Worm (Caenorhabditis elegans) whole organism, early embryonic: ENCODE data around the gene K10B2.4.

Experiments
- B0310.2 ChIP-seq: sonication (generic microtip); optimal IDR thresholded peaks from 2 replicates; lab custom pipeline; 2016; ENCODE audit warnings: mild to moderate bottlenecking, missing genetic modification characterization, missing compliant biosample characterization
- F13C5.2 ChIP-seq: sonication (generic microtip); optimal IDR thresholded peaks from 2 replicates; lab custom pipeline; 2017; ENCODE audit warnings: mild to moderate bottlenecking, missing genetic modification characterization, inconsistent platforms, missing compliant biosample characterization
- aly-1 ChIP-seq: sonication (generic microtip); optimal IDR thresholded peaks from 2 replicates; lab custom pipeline; 2016; ENCODE audit warnings: missing genetic modification characterization, missing compliant biosample characterization
- ama-1 ChIP-seq: fragments of 150-350 bp; optimal IDR thresholded peaks from 2 replicates; lab custom pipeline; 2014
- ceh-13 ChIP-seq: fragments of 200-800 bp; sonication (Bioruptor generic); optimal IDR thresholded peaks from 2 replicates; lab custom pipeline; 2018; ENCODE audit warnings: mild to moderate bottlenecking, missing genetic modification characterization, missing compliant biosample characterization
- ceh-36 ChIP-seq: sonication (generic microtip); optimal IDR thresholded peaks from 2 replicates; lab custom pipeline; 2016; ENCODE audit warnings: missing genetic modification characterization, inconsistent platforms, missing compliant biosample characterization
- ets-7 ChIP-seq: sonication (generic microtip); optimal IDR thresholded peaks from 2 replicates; lab custom pipeline; 2016; ENCODE audit warnings: missing genotype, missing genetic modification characterization, missing compliant biosample characterization
- flt-1 ChIP-seq: fragments of 200-800 bp; sonication (Bioruptor generic); IDR thresholded peaks from 2 replicates; pipeline ENCODE4 v1.3.6; 2022; ENCODE audit warnings: missing genetic modification characterization, missing compliant biosample characterization
- hmbx-1 ChIP-seq: sonication (generic microtip); optimal IDR thresholded peaks from 2 replicates; lab custom pipeline; 2016; ENCODE audit warnings: mild to moderate bottlenecking, missing genetic modification characterization, missing compliant biosample characterization
- hmg-4 ChIP-seq: fragments of 200-800 bp; sonication (Bioruptor generic); optimal IDR thresholded peaks from 2 replicates; lab custom pipeline; 2018; ENCODE audit warnings: mild to moderate bottlenecking, missing genetic modification characterization, missing compliant biosample characterization
- hnd-1 ChIP-seq: sonication (generic microtip); optimal IDR thresholded peaks from 2 replicates; lab custom pipeline; 2016; ENCODE audit warnings: missing genetic modification characterization, missing compliant biosample characterization
- pes-1 ChIP-seq: fragments of 200-800 bp; sonication (Bioruptor generic); IDR thresholded peaks from 2 replicates; pipeline ENCODE4 v1.3.6; 2022; ENCODE audit warnings: missing genetic modification reagents, missing genetic modification characterization, missing compliant biosample characterization
- scrt-1 ChIP-seq: fragments of 200-800 bp; sonication (Bioruptor generic); IDR thresholded peaks from 2 replicates; pipeline ENCODE4 v1.3.6; 2022; ENCODE audit warnings: missing genetic modification characterization, missing compliant biosample characterization
- sea-1 ChIP-seq: fragments of 200-800 bp; sonication (Bioruptor generic); conservative IDR thresholded peaks from 2 replicates; pipeline ENCODE4 v1.3.6; 2022; ENCODE audit warnings: missing genetic modification characterization, missing compliant biosample characterization
- tbx-11 ChIP-seq: fragments of 200-800 bp; sonication (Bioruptor generic); IDR thresholded peaks from 2 replicates; pipeline ENCODE4 v1.3.6; 2022; ENCODE audit warnings: missing genetic modification characterization, missing compliant biosample characterization
- tbx-37 ChIP-seq: fragments of 200-800 bp; sonication (Bioruptor generic); conservative IDR thresholded peaks from 2 replicates; pipeline ENCODE4 v1.3.6; 2022; ENCODE audit warnings: missing genetic modification reagents, missing genetic modification characterization, missing compliant biosample characterization
- tra-4 ChIP-seq: sonication (generic microtip); optimal IDR thresholded peaks from 2 replicates; lab custom pipeline; 2017; ENCODE audit warnings: missing genetic modification characterization, missing compliant biosample characterization

Gene K10B2.4

DNA sequence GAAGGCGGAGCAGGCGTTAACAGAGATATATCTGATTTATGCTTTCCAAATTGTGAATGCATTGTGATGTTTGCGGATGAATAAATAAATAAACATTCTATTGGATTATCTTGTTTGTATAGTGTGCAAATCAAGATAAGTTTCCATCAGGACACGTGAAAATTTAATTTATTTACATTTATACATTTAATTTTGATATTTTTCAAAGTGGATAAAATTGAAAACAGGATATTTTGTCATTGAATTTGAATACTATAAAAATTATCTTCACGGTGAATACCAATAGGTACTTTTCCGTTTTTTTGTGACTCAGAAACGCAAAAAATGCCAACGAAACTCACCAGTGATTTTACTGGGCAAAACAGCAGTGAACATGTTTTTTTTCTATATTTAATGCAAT is 30.4 kb upstream of the K10B2.4 start, which contains the start of gene F58F12.3:
F58F12.3 (minus strand) TSS at position 101 of the 400 bp plus-strand sequence.
- TF ChIP-seq aly-1 (tag; lab: Kevin White, UChicago): no peak
- TF ChIP-seq scrt-1: no peak
- TF ChIP-seq flt-1 (GFP tag; lab: Robert Waterston, UW): no peak

DNA sequence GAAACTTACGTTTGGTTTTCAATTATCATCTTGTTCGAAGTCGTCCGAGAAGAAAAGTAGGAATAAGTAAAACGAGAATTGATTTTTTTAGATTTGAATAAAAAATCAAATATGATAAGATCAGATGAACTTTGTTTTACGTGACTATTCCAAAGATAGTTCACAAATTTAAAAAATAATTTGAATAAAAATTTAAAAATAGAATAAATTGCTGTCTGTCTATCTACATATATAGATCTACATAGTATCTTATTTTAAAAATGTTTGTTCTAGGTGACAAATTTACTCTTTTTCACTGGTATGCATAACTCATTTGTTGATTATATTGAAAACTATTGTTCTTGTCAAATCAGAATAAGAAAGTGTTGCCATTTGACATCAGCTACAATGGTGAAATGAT is 27.2 kb upstream of the K10B2.4 start, which contains the start of gene F58F12.2:
F58F12.2 (minus strand) TSS at position 101 of the 400 bp plus-strand sequence.
- TF ChIP-seq B0310.2 (tag; lab: Kevin White, UChicago): no peak
- no peak for TF ChIP-seq ceh-36 (tag; lab: Kevin White, UChicago)

DNA sequence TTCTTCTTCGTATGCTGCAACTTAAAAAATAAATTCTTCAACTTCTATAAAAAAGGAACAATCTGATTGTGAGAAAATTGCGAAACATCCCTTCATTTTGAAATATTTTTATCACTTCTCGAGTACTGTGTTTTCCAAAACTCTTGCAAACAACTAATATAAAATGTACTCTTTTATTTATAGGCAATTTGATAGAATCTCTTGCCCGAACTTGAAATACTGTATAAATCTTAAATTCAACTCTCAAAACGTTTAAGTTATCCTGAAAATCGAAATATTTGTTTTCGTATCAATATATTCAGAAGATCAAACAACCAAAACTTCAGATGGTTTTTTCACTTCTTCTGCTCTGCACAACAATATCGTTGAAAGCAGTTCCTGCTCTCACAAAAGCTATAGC is 25.7 kb upstream of the K10B2.4 start, which contains the start of gene F58F12.4:
F58F12.4 (plus strand) TSS at position 301 of the 400 bp plus-strand sequence.
- TF ChIP-seq tbx-37 (GFP tag; lab: Robert Waterston, UW): no peak
- no peak for TF ChIP-seq ceh-36 (tag; lab: Kevin White, UChicago)
- TF ChIP-seq scrt-1: no peak
- no peak for TF ChIP-seq tra-4 (tag; lab: Kevin White, UChicago)
- no peak for TF ChIP-seq hmbx-1 (tag; lab: Kevin White, UChicago)
- no peak for TF ChIP-seq aly-1 (tag; lab: Kevin White, UChicago)
- TF ChIP-seq ets-7 (tag; lab: Kevin White, UChicago): no peak
- TF ChIP-seq hnd-1 (tag; lab: Kevin White, UChicago): no peak
- no peak for TF ChIP-seq flt-1 (GFP tag; lab: Robert Waterston, UW)
- TF ChIP-seq ceh-13: no peak
- TF ChIP-seq ama-1 (lab: Kevin White, UChicago): no peak
- no peak for TF ChIP-seq B0310.2 (tag; lab: Kevin White, UChicago)
- TF ChIP-seq tbx-11: no peak

DNA sequence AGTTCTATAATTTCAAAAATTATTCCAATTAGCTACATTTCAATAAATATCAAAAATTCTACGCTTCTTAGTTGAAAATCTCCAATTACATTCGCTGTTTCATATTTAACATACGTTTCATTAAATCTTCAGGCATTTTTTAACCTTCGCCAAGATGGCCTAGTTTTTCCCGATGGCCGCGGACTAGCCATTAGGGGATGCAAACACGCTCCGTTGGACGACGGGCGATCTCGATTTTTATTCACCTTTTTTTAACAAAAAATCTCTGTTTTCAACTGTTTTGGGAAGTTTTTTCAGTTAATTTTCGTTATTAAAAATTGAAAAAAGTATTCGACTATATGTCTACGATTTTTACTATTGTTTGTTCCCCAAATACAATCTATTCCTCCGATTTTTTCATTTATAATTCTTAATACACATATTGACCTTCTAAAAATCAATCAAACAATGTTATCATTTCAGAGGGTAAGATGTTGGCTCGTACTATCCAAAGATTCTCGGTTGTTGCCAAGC is 22.5 kb upstream of the K10B2.4 start, which contains the start of gene F58F12.1:
F58F12.1 (plus strand) TSS at position 463 of the 513 bp plus-strand sequence.
- TF ChIP-seq tbx-37 (GFP tag; lab: Robert Waterston, UW): peak; percentile 38; the same call in 1 of the 2 replicates
- TF ChIP-seq F13C5.2 (tag; lab: Kevin White, UChicago): peak; percentile 52
- TF ChIP-seq aly-1 (tag; lab: Kevin White, UChicago): no peak
- no peak for TF ChIP-seq scrt-1

DNA sequence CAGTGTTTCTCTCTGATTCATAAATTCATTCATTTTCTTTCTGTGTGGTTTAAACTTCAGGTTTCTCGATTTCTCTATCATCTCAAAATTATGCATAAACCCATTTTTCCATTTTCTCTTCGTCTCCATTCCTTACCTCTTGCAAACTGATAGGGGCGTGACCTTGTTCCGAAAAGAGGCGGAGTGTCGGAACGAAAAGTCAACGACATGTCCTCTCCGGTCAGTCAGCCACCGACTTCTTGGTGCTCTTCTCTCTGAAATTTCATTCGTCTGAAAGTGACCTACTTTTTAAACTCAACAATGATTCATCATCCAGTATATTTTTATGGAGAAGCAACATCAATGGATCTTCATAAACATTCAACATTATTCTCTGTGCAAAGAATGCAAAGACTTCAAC is 20.1 kb upstream of the K10B2.4 start, which contains the start of gene F58F12.12:
F58F12.12 (plus strand) TSS at position 301 of the 400 bp plus-strand sequence.
- no peak for TF ChIP-seq flt-1 (GFP tag; lab: Robert Waterston, UW)
- TF ChIP-seq pes-1 (GFP tag; lab: Robert Waterston, UW): no peak
- TF ChIP-seq scrt-1: no peak
- no peak for TF ChIP-seq hmg-4 (GFP tag; lab: Kevin White, UChicago)
- no peak for TF ChIP-seq F13C5.2 (tag; lab: Kevin White, UChicago)
- no peak for TF ChIP-seq B0310.2 (tag; lab: Kevin White, UChicago)
- no peak for TF ChIP-seq aly-1 (tag; lab: Kevin White, UChicago)
- TF ChIP-seq sea-1 (GFP tag; lab: Robert Waterston, UW): no peak
- TF ChIP-seq hnd-1 (tag; lab: Kevin White, UChicago): no peak
- TF ChIP-seq ceh-13: no peak
- TF ChIP-seq hmbx-1 (tag; lab: Kevin White, UChicago): no peak
- no peak for TF ChIP-seq ceh-36 (tag; lab: Kevin White, UChicago)
- TF ChIP-seq tbx-37 (GFP tag; lab: Robert Waterston, UW): no peak
- TF ChIP-seq ama-1 (lab: Kevin White, UChicago): no peak
- TF ChIP-seq ets-7 (tag; lab: Kevin White, UChicago): no peak

DNA sequence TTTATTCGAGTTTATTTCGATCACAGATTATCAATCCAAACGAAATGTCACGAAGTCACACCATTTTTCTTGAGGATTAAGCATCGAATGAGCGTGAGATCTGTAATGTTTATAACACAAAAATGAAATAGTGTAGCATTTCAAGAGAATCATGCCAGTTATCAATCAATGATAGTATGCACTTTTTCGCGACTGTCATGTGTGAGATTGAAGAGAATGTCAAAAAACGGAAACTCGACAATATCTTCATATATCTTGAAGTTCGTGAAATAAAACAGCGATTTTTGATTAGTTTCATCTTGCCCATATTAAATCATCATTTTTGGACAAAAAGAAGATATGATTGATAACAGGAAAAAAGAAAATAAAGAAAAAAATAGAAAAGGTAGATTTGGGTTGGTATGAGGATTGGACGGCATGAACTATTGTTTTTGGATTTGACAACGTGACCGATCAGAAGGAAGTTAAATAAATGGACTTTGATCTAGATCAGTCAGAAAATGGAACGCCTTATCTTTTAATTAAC is 18.3 kb upstream of the K10B2.4 start:
- TF ChIP-seq ceh-36 (tag; lab: Kevin White, UChicago) (no peak), tbx-11 (no peak), hnd-1 (tag; lab: Kevin White, UChicago) (no peak), hmbx-1 (tag; lab: Kevin White, UChicago) (no peak), ama-1 (lab: Kevin White, UChicago) (no peak), flt-1 (GFP tag; lab: Robert Waterston, UW) (no peak), sea-1 (GFP tag; lab: Robert Waterston, UW) (no peak), ets-7 (tag; lab: Kevin White, UChicago) (no peak), scrt-1 (no peak)

DNA sequence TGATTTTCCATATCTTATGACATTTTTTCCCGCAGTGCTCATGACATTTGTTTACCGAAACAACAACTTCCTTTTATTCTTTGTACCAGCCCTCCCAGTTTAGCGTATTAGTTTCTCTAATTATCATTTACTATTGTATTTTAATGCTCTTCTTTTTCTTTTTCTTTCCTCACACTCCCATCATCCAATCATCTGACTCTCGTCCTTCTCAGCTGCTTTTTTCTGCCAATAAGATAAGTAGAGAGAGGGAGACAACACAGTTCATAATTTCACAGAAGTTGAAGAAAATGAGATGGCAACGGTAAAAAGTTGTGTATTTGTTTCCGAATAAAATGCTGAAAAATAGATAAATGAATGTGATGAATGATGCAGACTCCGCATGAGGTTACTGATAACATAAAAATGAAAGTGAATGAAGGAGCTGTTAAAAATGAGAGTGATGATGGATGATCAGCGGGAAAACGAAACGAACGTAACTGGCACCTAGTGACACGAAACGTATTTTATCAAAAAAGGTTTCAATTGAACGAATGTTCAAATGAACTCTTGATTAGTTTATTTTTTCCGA is 16.7 kb upstream of the K10B2.4 start:
- TF ChIP-seq tbx-37 (GFP tag; lab: Robert Waterston, UW) (no peak), B0310.2 (tag; lab: Kevin White, UChicago) (no peak), sea-1 (GFP tag; lab: Robert Waterston, UW) (no peak), hnd-1 (tag; lab: Kevin White, UChicago) (no peak), F13C5.2 (tag; lab: Kevin White, UChicago) (no peak), hmg-4 (GFP tag; lab: Kevin White, UChicago) (no peak), ets-7 (tag; lab: Kevin White, UChicago) (no peak), ceh-13 (no peak), flt-1 (GFP tag; lab: Robert Waterston, UW) (no peak), ama-1 (lab: Kevin White, UChicago) (no peak)

DNA sequence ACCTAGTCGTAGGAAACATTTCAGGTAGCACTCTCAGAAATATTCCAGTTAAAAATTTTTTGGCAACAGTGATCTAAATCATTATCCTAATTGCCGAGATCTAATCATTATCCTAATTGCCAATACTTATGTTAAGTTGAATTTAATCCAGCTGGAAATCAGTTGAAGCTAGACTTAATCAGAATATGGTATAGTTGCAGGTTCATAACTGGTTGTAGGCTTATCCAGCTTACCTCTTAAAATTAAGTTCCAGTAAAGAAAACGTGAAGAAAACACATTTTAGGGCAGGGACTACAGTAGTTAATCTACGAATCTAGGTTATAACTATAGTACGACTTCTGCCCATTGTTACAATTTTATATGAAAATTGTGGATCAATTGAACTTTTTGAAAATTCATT is 15.9 kb upstream of the K10B2.4 start:
- TF ChIP-seq hnd-1 (tag; lab: Kevin White, UChicago) (no peak), ets-7 (tag; lab: Kevin White, UChicago) (no peak), hmg-4 (GFP tag; lab: Kevin White, UChicago) (no peak), tbx-11 (no peak), scrt-1 (no peak), aly-1 (tag; lab: Kevin White, UChicago) (no peak), sea-1 (GFP tag; lab: Robert Waterston, UW) (no peak), hmbx-1 (tag; lab: Kevin White, UChicago) (no peak), ceh-36 (tag; lab: Kevin White, UChicago) (no peak), pes-1 (GFP tag; lab: Robert Waterston, UW) (no peak), flt-1 (GFP tag; lab: Robert Waterston, UW) (no peak)
